Fruit fly (Drosophila melanogaster) whole organism, embryonic: Measurements from ENCODE around the gene H2.0.

ENCODE experiments used
- Atf6 ChIP-seq: fragments of 200-800 bp; sonication (Bioruptor generic); IDR thresholded peaks from 2 replicates; pipeline ENCODE4 v1.3.6; 2022; ENCODE audit warnings: missing biosample characterization, missing genetic modification characterization
- CG10462 ChIP-seq: fragments of 200-800 bp; sonication (Bioruptor generic); optimal IDR thresholded peaks from 2 replicates; lab custom pipeline; 2016; ENCODE audit warnings: missing biosample characterization, missing genetic modification characterization
- CG11247 ChIP-seq: fragments of 200-800 bp; sonication (Bioruptor generic); IDR thresholded peaks from 2 replicates; pipeline ENCODE4 v1.3.6; 2022; ENCODE audit warnings: missing biosample characterization, missing genetic modification characterization
- CG13123 ChIP-seq: fragments of 200-800 bp; sonication (Bioruptor generic); optimal IDR thresholded peaks from 2 replicates; lab custom pipeline; 2016; ENCODE audit warnings: missing biosample characterization, missing genetic modification characterization
- CG14965 ChIP-seq: fragments of 200-800 bp; sonication (Bioruptor generic); optimal IDR thresholded peaks from 2 replicates; lab custom pipeline; 2016; ENCODE audit warnings: missing biosample characterization, missing genetic modification characterization, borderline replicate concordance
- CG15073 ChIP-seq: fragments of 200-800 bp; sonication (Bioruptor generic); optimal IDR thresholded peaks from 2 replicates; lab custom pipeline; 2016; ENCODE audit warnings: missing biosample characterization, missing genetic modification characterization
- CG15601 ChIP-seq: fragments of 200-800 bp; sonication (Bioruptor generic); optimal IDR thresholded peaks from 3 replicates; lab custom pipeline; 2019; ENCODE audit warnings: missing biosample characterization, mild to moderate bottlenecking, missing genetic modification characterization, moderate library complexity
- CG16863 ChIP-seq: fragments of 200-800 bp; sonication (Bioruptor generic); optimal IDR thresholded peaks from 3 replicates; lab custom pipeline; 2016; ENCODE audit warnings: missing biosample characterization, missing genetic modification characterization
- CG17361 ChIP-seq: fragments of 200-800 bp; sonication (Bioruptor generic); IDR thresholded peaks from 3 replicates; pipeline ENCODE4 v1.3.6; 2022; ENCODE audit warnings: missing biosample characterization, missing genetic modification characterization
- CG17802 ChIP-seq: fragments of 200-800 bp; sonication (Bioruptor generic); optimal IDR thresholded peaks from 2 replicates; lab custom pipeline; 2018; ENCODE audit warnings: missing biosample characterization, mild to moderate bottlenecking, missing genetic modification characterization, moderate library complexity
- CG17829 ChIP-seq: fragments of 200-800 bp; optimal IDR thresholded peaks from 2 replicates; lab custom pipeline; 2019; ENCODE audit warnings: missing biosample characterization, mild to moderate bottlenecking, missing genetic modification characterization, moderate library complexity
- CG30403 ChIP-seq: fragments of 200-800 bp; sonication (Bioruptor generic); optimal IDR thresholded peaks from 3 replicates; lab custom pipeline; 2016; ENCODE audit warnings: missing biosample characterization, missing genetic modification characterization
- CG32532 ChIP-seq: fragments of 200-800 bp; sonication (Bioruptor generic); IDR thresholded peaks from 2 replicates; pipeline ENCODE4 v1.3.6; 2022; ENCODE audit warnings: missing biosample characterization, missing genetic modification characterization
- CG4328 ChIP-seq: fragments of 200-800 bp; sonication (Bioruptor generic); optimal IDR thresholded peaks from 3 replicates; lab custom pipeline; 2017; ENCODE audit warnings: missing biosample characterization, missing genetic modification reagents, missing genetic modification characterization
- CG4360 ChIP-seq: fragments of 200-800 bp; sonication (Bioruptor generic); IDR thresholded peaks from 2 replicates; pipeline ENCODE4 v1.3.6; 2022; ENCODE audit warnings: missing biosample characterization, missing genetic modification characterization
- CG4820 ChIP-seq: fragments of 200-800 bp; sonication (Bioruptor generic); optimal IDR thresholded peaks from 3 replicates; lab custom pipeline; 2016; ENCODE audit warnings: missing biosample characterization, missing genetic modification characterization
- CG5953 ChIP-seq: fragments of 200-800 bp; sonication (Bioruptor generic); IDR thresholded peaks from 2 replicates; pipeline ENCODE4 v1.3.6; 2022; ENCODE audit warnings: missing biosample characterization, missing genetic modification characterization
- CG6272 ChIP-seq: fragments of 200-800 bp; sonication (Bioruptor generic); IDR thresholded peaks from 2 replicates; pipeline ENCODE4 v1.3.6; 2022; ENCODE audit warnings: missing biosample characterization, missing genetic modification characterization
- CG6689 ChIP-seq: fragments of 200-800 bp; sonication (Bioruptor generic); IDR thresholded peaks from 2 replicates; pipeline ENCODE4 v1.3.6; 2022; ENCODE audit warnings: missing biosample characterization, missing genetic modification characterization
- CG7928 ChIP-seq: fragments of 200-800 bp; sonication (Bioruptor generic); optimal IDR thresholded peaks from 2 replicates; lab custom pipeline; 2017; ENCODE audit warnings: missing biosample characterization, mild to moderate bottlenecking, missing genetic modification characterization
- CG8359 ChIP-seq: fragments of 200-800 bp; sonication (Bioruptor generic); optimal IDR thresholded peaks from 2 replicates; lab custom pipeline; 2017; ENCODE audit warnings: missing biosample characterization, mild to moderate bottlenecking, missing genetic modification characterization, borderline replicate concordance
- CG9215 ChIP-seq: fragments of 200-800 bp; sonication (Bioruptor generic); IDR thresholded peaks from 2 replicates; pipeline ENCODE4 v1.3.6; 2022; ENCODE audit warnings: missing biosample characterization, missing genetic modification characterization
- CG9797 ChIP-seq: fragments of 200-800 bp; sonication (Bioruptor generic); optimal IDR thresholded peaks from 3 replicates; lab custom pipeline; 2018; ENCODE audit warnings: missing biosample characterization, mild to moderate bottlenecking, missing genetic modification characterization
- Dek ChIP-seq: fragments of 200-800 bp; sonication (Bioruptor generic); optimal IDR thresholded peaks from 3 replicates; lab custom pipeline; 2019; ENCODE audit warnings: missing biosample characterization, mild to moderate bottlenecking, missing genetic modification characterization, moderate library complexity
- Dfd ChIP-seq, 2 experiments: fragments of >200 bp; optimal IDR thresholded peaks; 2 replicates each; lab custom pipeline; 2017; ENCODE audit warnings: missing biosample characterization in 2 of 2, missing genetic modification characterization in 2 of 2
- Eip74EF ChIP-seq, 2 experiments: fragments of 200-800 bp in 1 of 2; fragments of >200 bp in 1 of 2; sonication (Bioruptor generic) in 1 of 2; optimal IDR thresholded peaks; 2 replicates each; lab custom pipeline; 2017 to 2019; ENCODE audit warnings: missing biosample characterization in 2 of 2, missing genetic modification characterization in 2 of 2, mild to moderate bottlenecking in 1 of 2, moderate library complexity in 1 of 2
- H2.0 ChIP-seq: fragments of 200-800 bp; sonication (Bioruptor generic); IDR thresholded peaks from 2 replicates; pipeline ENCODE4 v1.3.6; 2022; ENCODE audit warnings: missing biosample characterization, missing genetic modification characterization
- HHEX ChIP-seq: fragments of 200-800 bp; sonication (Bioruptor generic); optimal IDR thresholded peaks from 3 replicates; lab custom pipeline; 2017; ENCODE audit warnings: missing biosample characterization, mild to moderate bottlenecking, missing genetic modification characterization, missing genetic modification reagents
- HLH4C ChIP-seq: fragments of 200-800 bp; sonication (Bioruptor generic); IDR thresholded peaks from 3 replicates; pipeline ENCODE4 v1.3.6; 2022; ENCODE audit warnings: missing biosample characterization, missing genetic modification characterization; ENCODE audit not compliant: partially characterized antibody
- Hr3 ChIP-seq: fragments of 200-800 bp; sonication (Bioruptor generic); optimal IDR thresholded peaks from 3 replicates; lab custom pipeline; 2016; ENCODE audit warnings: missing biosample characterization, missing genetic modification characterization
- Lhr ChIP-seq: fragments of 200-800 bp; sonication (Bioruptor generic); optimal IDR thresholded peaks from 3 replicates; lab custom pipeline; 2017; ENCODE audit warnings: mild to moderate bottlenecking, missing biosample characterization, missing genetic modification reagents, missing genetic modification characterization
- Mad ChIP-seq: fragments of 200-800 bp; sonication (Bioruptor generic); optimal IDR thresholded peaks from 2 replicates; lab custom pipeline; 2016; ENCODE audit warnings: missing biosample characterization, missing genetic modification characterization
- Nf-YB ChIP-seq: fragments of 200-800 bp; sonication (Bioruptor generic); optimal IDR thresholded peaks from 3 replicates; lab custom pipeline; 2019; ENCODE audit warnings: missing biosample characterization, mild to moderate bottlenecking, missing genetic modification characterization, moderate library complexity
- Optix ChIP-seq: fragments of 200-800 bp; sonication (Bioruptor generic); IDR thresholded peaks from 3 replicates; pipeline ENCODE4 v1.3.6; 2022; ENCODE audit warnings: missing biosample characterization, missing genetic modification characterization
- Ptx1 ChIP-seq: fragments of 200-800 bp; sonication (Bioruptor generic); IDR thresholded peaks from 2 replicates; pipeline ENCODE4 v1.3.6; 2022; ENCODE audit warnings: missing biosample characterization, missing genetic modification characterization
- Rx ChIP-seq: fragments of 200-800 bp; sonication (Bioruptor generic); IDR thresholded peaks from 2 replicates; pipeline ENCODE4 v1.3.6; 2022; ENCODE audit warnings: missing biosample characterization, missing genetic modification characterization
- Ssrp ChIP-seq: fragments of 200-800 bp; sonication (Bioruptor generic); optimal IDR thresholded peaks from 2 replicates; lab custom pipeline; 2018; ENCODE audit warnings: missing biosample characterization, mild to moderate bottlenecking, missing genetic modification characterization, moderate library complexity
- Vsx1 ChIP-seq: fragments of 200-800 bp; sonication (Bioruptor generic); optimal IDR thresholded peaks from 2 replicates; lab custom pipeline; 2017; ENCODE audit warnings: missing biosample characterization, mild to moderate bottlenecking, missing genetic modification characterization, missing genetic modification reagents
- ato ChIP-seq: fragments of 200-800 bp; sonication (Bioruptor generic); IDR thresholded peaks from 2 replicates; pipeline ENCODE4 v1.3.6; 2022; ENCODE audit warnings: missing biosample characterization, missing genetic modification characterization; ENCODE audit not compliant: partially characterized antibody
- cg ChIP-seq: fragments of 200-800 bp; sonication (Bioruptor generic); optimal IDR thresholded peaks from 3 replicates; lab custom pipeline; 2019; ENCODE audit warnings: missing biosample characterization, mild to moderate bottlenecking, missing genetic modification characterization, moderate library complexity
- danr ChIP-seq: fragments of 200-800 bp; sonication (Bioruptor generic); IDR thresholded peaks from 2 replicates; pipeline ENCODE4 v1.3.6; 2022; ENCODE audit warnings: missing biosample characterization, missing genetic modification characterization
- dm ChIP-seq: fragments of 200-800 bp; sonication (Bioruptor generic); optimal IDR thresholded peaks from 3 replicates; lab custom pipeline; 2016; ENCODE audit warnings: missing biosample characterization, missing genetic modification characterization
- dysf ChIP-seq: fragments of 200-800 bp; sonication (Bioruptor generic); IDR thresholded peaks from 3 replicates; pipeline ENCODE4 v1.3.6; 2022; ENCODE audit warnings: missing biosample characterization, missing genetic modification characterization
- ewg ChIP-seq: fragments of 200-800 bp; sonication (Bioruptor generic); optimal IDR thresholded peaks from 3 replicates; lab custom pipeline; 2017; ENCODE audit warnings: mild to moderate bottlenecking, missing biosample characterization, missing genetic modification reagents, missing genetic modification characterization
- gfzf ChIP-seq: fragments of 200-800 bp; sonication (Bioruptor generic); optimal IDR thresholded peaks from 2 replicates; lab custom pipeline; 2016; ENCODE audit warnings: missing biosample characterization, mild to moderate bottlenecking, missing genetic modification characterization, moderate library complexity
- grn ChIP-seq: fragments of 200-800 bp; sonication (Bioruptor generic); optimal IDR thresholded peaks from 3 replicates; lab custom pipeline; 2017; ENCODE audit warnings: missing biosample characterization, missing genetic modification characterization
- gro ChIP-seq: fragments of 200-800 bp; sonication (Bioruptor generic); optimal IDR thresholded peaks from 2 replicates; lab custom pipeline; 2016; ENCODE audit warnings: missing biosample characterization, missing genetic modification characterization
- peb ChIP-seq: fragments of 200-800 bp; sonication (Bioruptor generic); IDR thresholded peaks from 2 replicates; pipeline ENCODE4 v1.3.6; 2022; ENCODE audit warnings: missing biosample characterization, missing genetic modification characterization
- toy ChIP-seq: fragments of 200-800 bp; sonication (Bioruptor generic); IDR thresholded peaks from 2 replicates; pipeline ENCODE4 v1.3.6; 2022; ENCODE audit warnings: missing biosample characterization, missing genetic modification characterization
- usp ChIP-seq: fragments of >200 bp; optimal IDR thresholded peaks from 2 replicates; lab custom pipeline; 2017; ENCODE audit warnings: missing biosample characterization, missing genetic modification characterization
- yki ChIP-seq: fragments of >200 bp; optimal IDR thresholded peaks from 3 replicates; lab custom pipeline; 2018
- zen2 ChIP-seq: fragments of 200-800 bp; sonication (Bioruptor generic); IDR thresholded peaks from 3 replicates; pipeline ENCODE4 v1.3.6; 2022; ENCODE audit warnings: missing biosample characterization, missing genetic modification characterization; ENCODE audit not compliant: partially characterized antibody

H2.0 gene

DNA sequence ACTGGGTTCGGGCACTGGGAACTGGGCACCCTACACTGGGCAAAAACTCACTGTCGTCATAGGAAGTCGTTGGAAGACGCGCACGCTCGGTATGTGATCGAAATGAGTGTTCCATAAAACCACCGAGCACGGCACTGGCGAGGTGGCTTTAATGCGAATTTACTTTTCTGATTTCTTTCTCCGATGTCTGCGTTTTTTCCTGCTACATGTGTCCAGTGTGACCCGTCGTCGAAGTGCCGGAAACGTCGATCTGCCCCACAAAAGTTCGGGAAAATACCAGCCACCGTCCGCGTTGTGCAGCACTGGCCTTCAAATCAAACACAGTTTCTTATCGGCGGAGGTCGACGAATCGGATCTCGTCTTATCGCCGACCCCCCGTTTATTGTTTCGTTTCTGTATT lies 20.0 kb downstream of the H2.0 start, which contains the start of gene Kdm5 (continued):
- TF ChIP-seq CG7928 (GFP tag; lab: Kevin White, UChicago) (no peak), toy (no peak), CG16863 (no peak), CG17361 (GFP tag; lab: Robert Waterston, UW) (no peak), Atf6 (GFP tag; lab: Robert Waterston, UW) (peak; percentile 57), CG10462 (GFP tag; lab: Kevin White, UChicago) (no peak), gfzf (GFP tag; lab: Kevin White, UChicago) (peak; percentile 84), CG8359 (GFP tag; lab: Kevin White, UChicago) (peak; percentile 16), grn (GFP tag; lab: Kevin White, UChicago) (peak; percentile 90), zen2 (GFP tag; lab: Robert Waterston, UW) (no peak), usp (GFP tag; lab: Kevin White, UChicago) (no peak), Vsx1 (peak; percentile 48), CG5953 (GFP tag; lab: Robert Waterston, UW) (no peak), CG13123 (GFP tag; lab: Kevin White, UChicago) (no peak), CG17829 (tag; lab: Kevin White, UChicago) (peak; percentile 42), peb (GFP tag; lab: Robert Waterston, UW) (no peak), dm (GFP tag; lab: Kevin White, UChicago) (peak; percentile 44), CG17802 (tag; lab: Kevin White, UChicago) (peak; percentile 44), CG4328 (peak; percentile 36), Nf-YB (GFP tag; lab: Kevin White, UChicago) (peak; percentile 54), gro (GFP tag; lab: Kevin White, UChicago) (peak; percentile 22), CG15073 (GFP tag; lab: Kevin White, UChicago) (no peak), cg (GFP tag; lab: Kevin White, UChicago) (peak; percentile 67), Dek (tag; lab: Kevin White, UChicago) (no peak), CG11247 (GFP tag; lab: Robert Waterston, UW) (peak; percentile 41; the same call in 1 of the 2 replicates), Ptx1 (no peak), Mad (no peak), yki (lab: Kevin White, UChicago) (no peak), Hr3 (peak; percentile 24), danr (GFP tag; lab: Robert Waterston, UW) (peak; percentile 29; the same call in 1 of the 2 replicates), ato (0 out of 2 replicates have a peak, but pooled peaks have one; percentile 51), Optix (GFP tag; lab: Robert Waterston, UW) (no peak), H2.0 (GFP tag; lab: Robert Waterston, UW) (no peak), Ssrp (tag; lab: Kevin White, UChicago) (no peak), CG9797 (GFP tag; lab: Kevin White, UChicago) (peak; percentile 89), Lhr (GFP tag; lab: Kevin White, UChicago) (peak; percentile 60), CG4360 (GFP tag; lab: Robert Waterston, UW) (no peak), CG14965 (GFP tag; lab: Kevin White, UChicago) (no peak), CG32532 (GFP tag; lab: Robert Waterston, UW) (peak; percentile 58), HLH4C (no peak), CG6272 (GFP tag; lab: Robert Waterston, UW) (no peak), ewg (GFP tag; lab: Kevin White, UChicago) (peak; percentile 51), CG9215 (GFP tag; lab: Robert Waterston, UW) (no peak), Rx (GFP tag; lab: Robert Waterston, UW) (no peak), CG4820 (GFP tag; lab: Kevin White, UChicago) (no peak), CG6689 (GFP tag; lab: Robert Waterston, UW) (0 out of 2 replicates have a peak, but pooled peaks have one; percentile 14), dysf (GFP tag; lab: Robert Waterston, UW) (no peak; the same call in 2 of the 3 replicates), HHEX (no peak), CG15601 (tag; lab: Kevin White, UChicago) (peak; percentile 1), Dfd (GFP tag; optimal IDR thresholded peaks at IDR 0.05; lab: Kevin White, UChicago) (no peak), Eip74EF (GFP tag; optimal IDR thresholded peaks at IDR 0.05; lab: Kevin White, UChicago) (no peak), CG30403 (GFP tag; lab: Kevin White, UChicago) (peak; percentile 4)
